Fruit fly (Drosophila melanogaster): ENCODE results near the gene Gyc88E.

The Gyc88E gene

DNA sequence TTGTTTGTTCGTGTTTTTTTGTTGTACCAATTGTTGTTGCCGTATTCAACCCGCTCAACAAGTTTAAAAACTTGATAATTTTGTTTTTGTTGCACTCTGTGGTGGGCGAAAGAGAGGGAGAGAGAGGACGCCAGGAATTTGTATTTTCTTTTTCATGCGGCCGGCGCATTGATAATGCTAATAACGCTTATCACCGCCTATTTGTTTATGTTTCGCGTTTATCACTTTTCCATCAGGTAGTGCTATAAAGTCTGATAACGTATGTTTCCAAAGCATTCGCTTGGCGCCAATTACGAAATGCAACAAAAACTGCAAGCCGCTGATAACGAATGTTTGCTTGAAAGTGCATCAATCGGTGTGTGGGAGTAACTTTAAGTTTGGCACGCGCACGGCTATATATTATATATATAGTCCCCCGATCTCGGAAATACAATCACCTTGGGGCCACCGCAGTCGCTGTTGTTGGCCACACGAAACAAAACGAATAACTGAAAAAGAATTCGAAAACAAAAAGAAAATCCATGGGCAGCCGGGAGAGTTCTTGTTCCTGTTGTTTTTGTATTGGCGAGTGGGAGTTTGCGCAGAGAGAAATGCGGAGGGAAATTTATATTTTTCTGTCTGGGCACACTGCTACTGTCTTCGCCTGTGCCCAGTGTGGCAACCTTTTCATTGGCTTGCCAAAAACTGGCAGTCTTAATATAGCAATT lies 3.0 kb upstream of the Gyc88E start, which contains the start of gene Glys:
Gene Glys, minus strand, starts transcription at position 494 of the 707 bp plus-strand sequence.
- TF ChIP-seq psq (optimal IDR thresholded peaks at IDR 0.05): no peak
- no peak for TF ChIP-seq Sin3A (optimal IDR thresholded peaks at IDR 0.05)
- TF ChIP-seq ttk (optimal IDR thresholded peaks at IDR 0.05): no peak
- no peak for TF ChIP-seq Myc (optimal IDR thresholded peaks at IDR 0.05)
- no peak for TF ChIP-seq h (optimal IDR thresholded peaks at IDR 0.05)
- TF ChIP-seq insv (optimal IDR thresholded peaks at IDR 0.05): no peak

DNA sequence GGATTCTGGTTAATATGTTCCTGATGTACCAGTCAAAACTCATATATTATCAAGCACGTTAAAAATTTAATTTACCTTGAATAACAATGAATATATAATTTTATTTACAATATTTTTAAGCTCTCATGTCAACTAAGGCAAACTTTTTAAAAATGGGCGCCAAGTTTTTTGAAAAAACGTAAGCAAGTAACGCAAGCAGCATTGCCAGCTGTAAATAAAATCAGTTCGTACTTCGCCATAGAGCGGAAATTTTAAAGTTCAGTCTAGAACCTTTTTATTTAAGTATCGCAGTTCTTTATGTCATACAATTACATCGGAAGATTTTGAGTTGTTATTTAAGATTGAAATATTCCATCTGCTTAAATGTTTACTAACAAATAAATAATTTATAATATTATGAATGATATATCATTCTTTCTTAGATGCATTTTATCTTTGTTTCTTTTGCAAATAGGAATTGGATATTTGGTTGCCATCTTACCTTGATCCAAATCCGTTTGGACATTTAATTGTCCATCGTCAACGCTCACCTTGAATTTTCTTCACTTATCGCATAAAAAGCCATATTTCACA lies 2.2 kb upstream of the Gyc88E start:
- TF ChIP-seq Sin3A (optimal IDR thresholded peaks at IDR 0.05) (no peak), psq (optimal IDR thresholded peaks at IDR 0.05) (no peak)

DNA sequence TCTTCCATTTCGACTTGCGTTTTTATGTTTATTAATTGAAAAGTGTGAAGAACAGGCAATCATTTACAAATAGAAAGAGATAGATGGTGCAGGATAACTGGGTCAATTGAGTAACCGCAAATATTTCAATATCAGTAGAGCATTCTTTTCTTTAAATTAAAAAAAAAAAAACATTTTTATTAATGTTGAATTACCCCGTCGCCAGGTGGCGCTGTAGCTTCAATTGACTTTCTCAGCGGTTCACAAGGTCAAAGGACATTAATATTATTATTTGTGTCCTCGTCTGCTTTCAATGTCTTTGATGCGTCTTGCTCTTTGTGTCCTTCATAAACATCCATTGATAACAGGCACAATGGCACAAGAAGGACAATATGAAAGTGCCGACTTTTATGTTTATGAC lies 1.6 kb upstream of the Gyc88E start:
- no peak for TF ChIP-seq Sin3A (optimal IDR thresholded peaks at IDR 0.05)

DNA sequence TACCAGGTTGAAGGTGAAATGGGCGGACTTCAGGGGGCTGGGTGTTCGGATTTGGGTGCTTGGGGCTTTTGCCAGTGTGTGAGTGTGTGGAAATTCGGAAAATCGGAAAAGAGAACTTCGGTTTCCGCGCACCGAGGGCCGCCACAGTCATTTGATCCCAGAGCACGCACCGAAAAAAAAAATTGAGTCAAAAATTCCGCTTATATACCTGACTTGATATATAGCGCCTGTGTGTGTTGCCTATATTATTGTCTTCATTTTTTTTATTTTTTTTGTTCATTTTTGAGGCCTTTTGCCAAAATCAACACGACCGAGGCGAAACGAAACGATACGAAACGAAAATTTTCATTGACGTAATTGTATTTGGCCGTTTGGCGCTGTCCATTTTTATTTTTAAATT lies 27.1 kb downstream of the Gyc88E start:
- TF ChIP-seq ttk (optimal IDR thresholded peaks at IDR 0.05): no peak
- TF ChIP-seq Sin3A (optimal IDR thresholded peaks at IDR 0.05): no peak
- no peak for TF ChIP-seq psq (optimal IDR thresholded peaks at IDR 0.05)
- no peak for TF ChIP-seq Myc (optimal IDR thresholded peaks at IDR 0.05)
- TF ChIP-seq h (optimal IDR thresholded peaks at IDR 0.05): no peak
- no peak for TF ChIP-seq insv (optimal IDR thresholded peaks at IDR 0.05)

DNA sequence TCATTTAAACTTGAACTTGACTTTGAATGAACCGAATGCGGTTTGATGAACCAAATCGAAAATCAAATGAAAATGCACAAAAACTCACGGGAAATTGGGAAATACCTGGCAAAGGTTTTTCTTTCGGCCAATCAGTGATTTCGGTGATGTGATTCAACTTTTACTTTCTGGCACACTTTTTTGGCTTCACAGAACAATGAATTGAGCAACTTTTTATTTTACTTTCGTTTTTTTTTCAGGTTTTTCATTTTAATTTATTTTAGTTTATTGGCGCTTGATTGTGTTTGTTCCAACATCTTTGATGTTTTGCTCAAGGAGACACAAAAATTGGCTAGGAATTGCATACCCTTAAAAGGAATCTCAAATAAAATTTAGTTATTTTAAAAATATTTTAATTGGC lies 31.3 kb downstream of the Gyc88E start, which contains the start of gene Mf:
Gene Mf, minus strand, starts transcription at position 44 of the 400 bp plus-strand sequence.
- TF ChIP-seq psq (optimal IDR thresholded peaks at IDR 0.05): no peak
- no peak for TF ChIP-seq ttk (optimal IDR thresholded peaks at IDR 0.05)
- TF ChIP-seq h (optimal IDR thresholded peaks at IDR 0.05): no peak
- TF ChIP-seq insv (optimal IDR thresholded peaks at IDR 0.05): no peak
- no peak for TF ChIP-seq Myc (optimal IDR thresholded peaks at IDR 0.05)
- TF ChIP-seq Sin3A (optimal IDR thresholded peaks at IDR 0.05): no peak

DNA sequence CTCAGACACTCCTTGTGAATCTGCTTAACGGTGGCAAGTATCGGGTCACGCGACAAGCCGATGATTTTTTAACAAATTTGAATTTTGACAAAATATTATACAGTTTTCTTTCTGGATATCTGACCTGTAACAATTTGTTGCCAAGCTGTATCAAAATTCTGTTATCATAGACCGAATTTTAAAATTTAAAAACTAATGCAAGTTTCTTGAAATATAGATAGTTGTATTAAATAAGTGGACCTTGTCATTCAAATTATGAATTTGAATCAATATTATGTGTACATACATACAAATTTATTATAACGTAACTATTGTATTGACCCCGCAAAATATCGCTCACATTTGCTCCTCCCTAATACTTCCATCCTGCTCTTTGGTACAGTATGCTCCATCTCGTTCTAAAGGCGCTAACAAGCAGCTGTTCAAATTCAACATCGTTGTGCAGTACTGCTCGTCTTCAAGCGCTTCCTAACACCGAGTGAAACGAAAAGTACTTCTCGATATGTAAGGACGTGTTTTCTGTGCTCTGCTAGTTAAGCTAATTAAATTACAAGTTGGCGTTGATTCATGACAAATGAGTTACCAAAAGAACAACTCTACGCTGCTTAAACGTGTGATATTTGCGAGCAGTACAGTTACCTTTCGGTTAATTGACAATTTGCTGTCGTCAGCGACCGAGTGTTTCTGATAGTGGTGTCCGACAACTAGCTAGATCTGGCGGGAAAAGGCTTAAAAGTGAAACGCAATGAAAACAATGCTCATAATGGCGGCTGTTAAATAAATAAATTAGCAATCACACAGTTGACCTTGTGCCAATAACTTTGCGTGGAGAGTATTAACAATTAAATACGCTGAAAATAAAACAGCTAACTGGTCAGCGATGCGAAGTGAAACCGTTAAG lies 46.2 kb downstream of the Gyc88E start, which contains the start of the genes Kpc1 and CG42542:
Gene Kpc1, minus strand, starts transcription at position 77 of the 901 bp plus-strand sequence.
Gene CG42542, plus strand, starts transcription at position 465 of the 901 bp plus-strand sequence.
- TF ChIP-seq Myc (optimal IDR thresholded peaks at IDR 0.05): no peak
- no peak for TF ChIP-seq h (optimal IDR thresholded peaks at IDR 0.05)
- no peak for TF ChIP-seq psq (optimal IDR thresholded peaks at IDR 0.05)
- TF ChIP-seq Sin3A (optimal IDR thresholded peaks at IDR 0.05): no peak
- TF ChIP-seq insv (optimal IDR thresholded peaks at IDR 0.05): no peak
- TF ChIP-seq ttk (optimal IDR thresholded peaks at IDR 0.05): no peak

DNA sequence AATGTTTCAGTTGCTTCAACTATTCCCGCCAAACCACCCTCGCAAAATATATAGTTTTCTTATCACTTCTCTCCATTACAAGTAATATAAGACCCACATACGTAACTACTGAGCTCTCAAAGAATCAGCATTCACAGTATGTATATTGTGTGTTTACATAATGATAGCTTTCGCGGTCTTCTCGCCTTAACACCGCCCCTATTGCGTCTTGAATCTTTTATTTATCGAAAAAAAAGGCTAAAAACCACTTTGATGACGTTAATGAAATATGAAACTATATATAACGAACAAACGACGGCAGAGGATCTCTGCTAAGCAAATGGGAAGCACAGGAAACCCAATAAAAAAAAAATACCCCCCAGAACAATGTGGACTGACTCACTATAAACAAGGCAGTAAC lies 47.2 kb downstream of the Gyc88E start:
- TF ChIP-seq h (optimal IDR thresholded peaks at IDR 0.05): no peak
- no peak for TF ChIP-seq Myc (optimal IDR thresholded peaks at IDR 0.05)
- TF ChIP-seq Sin3A (optimal IDR thresholded peaks at IDR 0.05): no peak
- TF ChIP-seq insv (optimal IDR thresholded peaks at IDR 0.05): no peak
- no peak for TF ChIP-seq ttk (optimal IDR thresholded peaks at IDR 0.05)
- no peak for TF ChIP-seq psq (optimal IDR thresholded peaks at IDR 0.05)

DNA sequence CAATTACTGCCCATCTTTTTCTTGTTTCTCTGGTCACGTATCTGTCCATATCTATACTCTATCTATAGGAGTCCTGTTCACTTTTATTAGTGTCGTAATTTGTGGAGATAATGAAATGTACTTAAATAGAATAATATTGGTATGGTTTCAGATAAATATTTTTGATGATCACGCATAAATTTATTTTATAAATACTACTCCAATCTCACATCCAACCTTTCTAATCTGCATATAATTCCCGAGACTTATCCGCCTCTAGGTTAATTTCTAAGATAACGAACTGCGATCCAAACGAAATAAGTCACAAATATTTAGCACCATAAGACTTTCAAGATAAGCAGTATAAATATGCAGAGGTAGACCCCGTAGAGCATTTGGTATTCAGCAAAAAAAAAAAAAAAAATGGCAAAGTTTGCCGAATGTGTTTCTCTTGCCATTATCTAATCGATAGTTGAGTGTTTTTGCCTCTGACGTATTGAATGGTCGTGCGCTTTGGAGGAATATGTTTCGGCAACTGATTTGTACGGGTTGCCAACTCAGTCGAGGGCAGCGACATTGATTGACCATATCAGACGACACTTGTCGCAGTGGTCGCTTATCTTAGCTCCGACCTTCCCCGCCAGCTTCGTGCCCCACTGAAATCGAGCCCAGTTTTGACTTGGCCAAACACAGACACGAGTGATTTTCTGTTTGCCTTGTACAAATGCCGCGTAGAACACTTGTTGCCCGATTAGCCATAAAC lies 48.0 kb downstream of the Gyc88E start:
- TF ChIP-seq Myc (optimal IDR thresholded peaks at IDR 0.05) (no peak), ttk (optimal IDR thresholded peaks at IDR 0.05) (no peak), psq (optimal IDR thresholded peaks at IDR 0.05) (no peak), h (optimal IDR thresholded peaks at IDR 0.05) (no peak), Sin3A (optimal IDR thresholded peaks at IDR 0.05) (no peak), insv (optimal IDR thresholded peaks at IDR 0.05) (no peak)

DNA sequence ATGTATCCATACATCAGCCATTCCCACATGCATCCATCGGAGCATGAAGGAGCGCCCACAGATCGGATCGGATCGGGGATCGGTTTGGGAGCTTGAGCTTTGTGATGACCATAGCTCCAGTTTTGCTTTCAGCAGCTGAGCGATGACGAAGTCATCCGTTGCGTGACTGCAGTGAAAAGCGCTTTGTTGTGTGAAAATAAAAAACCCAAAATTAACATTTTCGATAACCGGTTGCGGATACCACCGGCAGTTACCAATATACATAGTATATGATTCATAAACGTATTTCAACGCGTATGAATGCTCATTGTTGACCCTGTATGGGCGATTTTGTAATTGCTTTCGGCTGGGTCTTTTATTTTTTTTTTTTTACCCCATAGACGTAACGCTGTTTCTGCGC lies 55.0 kb downstream of the Gyc88E start:
- no peak for TF ChIP-seq Myc (optimal IDR thresholded peaks at IDR 0.05)
- TF ChIP-seq insv (optimal IDR thresholded peaks at IDR 0.05): no peak
- TF ChIP-seq h (optimal IDR thresholded peaks at IDR 0.05): no peak
- no peak for TF ChIP-seq ttk (optimal IDR thresholded peaks at IDR 0.05)
- no peak for TF ChIP-seq Sin3A (optimal IDR thresholded peaks at IDR 0.05)
- no peak for TF ChIP-seq psq (optimal IDR thresholded peaks at IDR 0.05)

DNA sequence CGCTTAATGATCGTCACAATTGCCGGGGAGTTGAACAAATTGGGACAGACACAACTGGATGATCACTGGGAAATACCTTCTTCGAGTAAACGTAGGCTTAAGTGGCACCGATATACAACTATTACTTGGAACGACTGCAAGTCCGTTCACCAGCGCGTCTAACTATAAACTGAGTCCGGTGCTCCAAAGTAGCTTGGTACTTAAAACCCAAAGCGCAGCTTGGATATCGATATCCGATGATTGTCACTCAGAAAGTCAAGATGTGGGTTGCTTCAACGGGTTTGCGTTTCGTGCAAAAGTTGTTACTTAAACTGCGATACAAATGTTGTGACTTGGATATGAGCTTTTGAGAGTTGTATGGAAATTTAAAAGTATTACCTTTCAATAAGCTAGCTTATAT lies 56.1 kb downstream of the Gyc88E start, which contains the start of gene Spn88Ea:
Gene Spn88Ea, minus strand, starts transcription at position 175 of the 400 bp plus-strand sequence.
- TF ChIP-seq ttk (optimal IDR thresholded peaks at IDR 0.05) (no peak), h (optimal IDR thresholded peaks at IDR 0.05) (no peak), Myc (optimal IDR thresholded peaks at IDR 0.05) (no peak), Sin3A (optimal IDR thresholded peaks at IDR 0.05) (no peak), psq (optimal IDR thresholded peaks at IDR 0.05) (no peak), insv (optimal IDR thresholded peaks at IDR 0.05) (no peak)

DNA sequence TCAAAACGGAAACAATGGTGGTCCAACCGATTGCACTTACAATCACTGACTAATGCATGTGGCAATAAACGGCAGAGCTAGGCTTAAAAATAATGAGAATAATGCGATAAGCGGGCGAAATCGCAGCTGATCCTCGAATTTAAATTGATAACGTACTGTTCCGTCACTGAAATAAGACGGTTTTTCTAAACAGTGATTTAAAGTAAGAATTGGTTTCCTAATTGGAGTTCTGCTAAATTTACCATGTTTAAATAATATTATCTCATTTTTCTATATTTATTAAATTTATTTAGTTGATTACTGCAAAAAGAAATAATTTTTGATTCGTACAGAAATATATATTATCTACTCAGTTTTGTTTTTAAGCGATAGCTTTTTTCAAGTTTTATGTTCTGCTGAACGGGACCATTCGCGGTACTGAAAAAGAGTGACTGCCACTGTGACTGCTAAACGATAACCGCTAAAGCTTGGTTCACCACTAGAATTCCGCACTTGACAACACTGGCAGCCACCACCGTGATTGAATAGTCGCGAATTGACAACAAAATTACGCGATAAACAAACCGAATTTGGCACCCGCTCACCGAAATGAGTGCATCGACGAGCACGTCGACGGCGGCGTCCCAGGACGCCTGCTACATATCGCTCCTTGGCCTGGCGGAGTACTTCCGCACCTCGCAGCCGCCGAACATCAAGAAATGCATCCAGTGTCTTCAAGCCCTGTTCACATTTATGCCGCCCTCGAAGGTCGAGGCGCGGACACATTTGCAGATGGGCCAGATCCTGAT lies 58.7 kb downstream of the Gyc88E start, which contains the start of the genes Spn88Eb and Mau2:
Gene Spn88Eb, minus strand, starts transcription at position 51 of the 788 bp plus-strand sequence.
Gene Mau2, plus strand, starts transcription at position 493 of the 788 bp plus-strand sequence.
- no peak for TF ChIP-seq h (optimal IDR thresholded peaks at IDR 0.05)
- no peak for TF ChIP-seq psq (optimal IDR thresholded peaks at IDR 0.05)
- TF ChIP-seq ttk (optimal IDR thresholded peaks at IDR 0.05): no peak
- TF ChIP-seq Myc (optimal IDR thresholded peaks at IDR 0.05): no peak
- TF ChIP-seq Sin3A (optimal IDR thresholded peaks at IDR 0.05): no peak
- TF ChIP-seq insv (optimal IDR thresholded peaks at IDR 0.05): no peak
